Fruit fly (Drosophila melanogaster) whole organism, embryonic: ENCODE data around the gene CG14694.

Source experiments
- ATbp ChIP-seq: fragments of 200-800 bp; sonication (Bioruptor generic); optimal IDR thresholded peaks from 2 replicates; lab custom pipeline; 2017; ENCODE audit warnings: missing biosample characterization, mild to moderate bottlenecking, missing genetic modification characterization, missing genetic modification reagents
- Abd-B ChIP-seq: fragments of 200-800 bp; sonication (Bioruptor generic); optimal IDR thresholded peaks from 2 replicates; lab custom pipeline; 2018; ENCODE audit warnings: missing biosample characterization, mild to moderate bottlenecking, missing genetic modification characterization, moderate library complexity
- CG10979 ChIP-seq: fragments of 200-800 bp; sonication (Bioruptor generic); optimal IDR thresholded peaks from 2 replicates; lab custom pipeline; 2018; ENCODE audit warnings: missing biosample characterization, mild to moderate bottlenecking, missing genetic modification characterization, moderate library complexity
- CG11247 ChIP-seq: fragments of 200-800 bp; sonication (Bioruptor generic); IDR thresholded peaks from 2 replicates; pipeline ENCODE4 v1.3.6; 2022; ENCODE audit warnings: missing biosample characterization, missing genetic modification characterization
- CG11695 ChIP-seq: fragments of 200-800 bp; sonication (Bioruptor generic); IDR thresholded peaks from 3 replicates; pipeline ENCODE4 v1.3.6; 2022; ENCODE audit warnings: missing biosample characterization, missing genetic modification characterization
- CG1233 ChIP-seq: fragments of 200-800 bp; sonication (Bioruptor generic); optimal IDR thresholded peaks from 4 replicates; lab custom pipeline; 2018; ENCODE audit warnings: missing biosample characterization, mild to moderate bottlenecking, missing genetic modification characterization
- CG14014 ChIP-seq: fragments of 200-800 bp; sonication (Bioruptor generic); IDR thresholded peaks from 2 replicates; pipeline ENCODE4 v1.3.6; 2022; ENCODE audit warnings: missing biosample characterization, missing genetic modification characterization
- CG16813 ChIP-seq: fragments of 200-800 bp; sonication (Bioruptor generic); IDR thresholded peaks from 3 replicates; pipeline ENCODE4 v1.3.6; 2022; ENCODE audit warnings: missing biosample characterization, missing genetic modification characterization; ENCODE audit not compliant: partially characterized antibody
- CG16815 ChIP-seq: fragments of 200-800 bp; sonication (Bioruptor generic); optimal IDR thresholded peaks from 3 replicates; lab custom pipeline; 2017; ENCODE audit warnings: missing biosample characterization, mild to moderate bottlenecking, missing genetic modification characterization
- CG17359 ChIP-seq: fragments of 200-800 bp; sonication (Bioruptor generic); optimal IDR thresholded peaks from 3 replicates; lab custom pipeline; 2018; ENCODE audit warnings: missing biosample characterization, mild to moderate bottlenecking, missing genetic modification characterization, moderate library complexity
- CG1832 ChIP-seq: fragments of 200-800 bp; sonication (Bioruptor generic); optimal IDR thresholded peaks from 2 replicates; lab custom pipeline; 2017; ENCODE audit warnings: missing biosample characterization, mild to moderate bottlenecking, missing genetic modification characterization, inconsistent platforms
- CG31441 ChIP-seq: fragments of 200-800 bp; sonication (Bioruptor generic); IDR thresholded peaks from 2 replicates; pipeline ENCODE4 v1.3.6; 2022; ENCODE audit warnings: missing biosample characterization, missing genetic modification characterization
- CG32772 ChIP-seq: fragments of 200-800 bp; sonication (Bioruptor generic); IDR thresholded peaks from 2 replicates; pipeline ENCODE4 v1.3.6; 2022; ENCODE audit warnings: missing biosample characterization, missing genetic modification characterization
- CG34422 ChIP-seq: fragments of 200-800 bp; sonication (Bioruptor generic); IDR thresholded peaks from 3 replicates; pipeline ENCODE4 v1.3.6; 2022; ENCODE audit warnings: missing biosample characterization, missing genetic modification characterization
- CG4360 ChIP-seq: fragments of 200-800 bp; sonication (Bioruptor generic); IDR thresholded peaks from 2 replicates; pipeline ENCODE4 v1.3.6; 2022; ENCODE audit warnings: missing biosample characterization, missing genetic modification characterization
- CG4424 ChIP-seq: fragments of 200-800 bp; sonication (Bioruptor generic); optimal IDR thresholded peaks from 3 replicates; lab custom pipeline; 2016; ENCODE audit warnings: missing biosample characterization, missing genetic modification characterization
- CG6689 ChIP-seq: fragments of 200-800 bp; sonication (Bioruptor generic); IDR thresholded peaks from 2 replicates; pipeline ENCODE4 v1.3.6; 2022; ENCODE audit warnings: missing biosample characterization, missing genetic modification characterization
- CG7372 ChIP-seq: fragments of 200-800 bp; sonication (Bioruptor generic); IDR thresholded peaks from 2 replicates; pipeline ENCODE4 v1.3.6; 2022; ENCODE audit warnings: missing biosample characterization, missing genetic modification characterization
- CG7556 ChIP-seq: fragments of 200-800 bp; sonication (Bioruptor generic); optimal IDR thresholded peaks from 2 replicates; lab custom pipeline; 2017; ENCODE audit warnings: missing biosample characterization, mild to moderate bottlenecking, missing genetic modification characterization
- CG7963 ChIP-seq: fragments of 200-800 bp; sonication (Bioruptor generic); IDR thresholded peaks from 3 replicates; pipeline ENCODE4 v1.3.6; 2022; ENCODE audit warnings: missing biosample characterization, missing genetic modification characterization; ENCODE audit not compliant: partially characterized antibody
- CG8290 ChIP-seq, 3 experiments: fragments of 200-800 bp; sonication (Bioruptor generic); optimal IDR thresholded peaks; 2 replicates each; lab custom pipeline; 2016 to 2019; ENCODE audit warnings: missing biosample characterization in 3 of 3, missing genetic modification characterization in 3 of 3, mild to moderate bottlenecking in 2 of 3, moderate library complexity in 1 of 3
- CG9437 ChIP-seq: fragments of 200-800 bp; sonication (Bioruptor generic); optimal IDR thresholded peaks from 2 replicates; lab custom pipeline; 2018; ENCODE audit warnings: missing biosample characterization, mild to moderate bottlenecking, missing genetic modification characterization
- CkIIα-i1 ChIP-seq: fragments of 200-800 bp; sonication (Bioruptor generic); IDR thresholded peaks from 2 replicates; pipeline ENCODE4 v1.3.6; 2022; ENCODE audit warnings: missing biosample characterization, missing genetic modification characterization
- CoRest ChIP-seq: fragments of 200-800 bp; sonication (Bioruptor generic); optimal IDR thresholded peaks from 3 replicates; lab custom pipeline; 2018; ENCODE audit warnings: missing biosample characterization, mild to moderate bottlenecking, missing genetic modification characterization, moderate library complexity
- Dip3 ChIP-seq: fragments of 200-800 bp; sonication (Bioruptor generic); optimal IDR thresholded peaks from 3 replicates; lab custom pipeline; 2016; ENCODE audit warnings: missing biosample characterization, missing genetic modification characterization
- Dref ChIP-seq: fragments of 200-800 bp; sonication (Bioruptor generic); IDR thresholded peaks from 2 replicates; pipeline ENCODE4 v1.3.6; 2022; ENCODE audit warnings: missing biosample characterization, missing genetic modification characterization
- MESR4 ChIP-seq: fragments of 200-800 bp; sonication (Bioruptor generic); optimal IDR thresholded peaks from 2 replicates; lab custom pipeline; 2018; ENCODE audit warnings: missing biosample characterization, mild to moderate bottlenecking, missing genetic modification characterization, moderate library complexity
- Med ChIP-seq: fragments of 200-800 bp; sonication (Bioruptor generic); peaks from one replicate; lab custom pipeline; 2016; ENCODE audit warnings: missing biosample characterization, missing genetic modification characterization, mild to moderate bottlenecking, inconsistent platforms, moderate library complexity
- NK7.1 ChIP-seq: fragments of 200-800 bp; sonication (Bioruptor generic); optimal IDR thresholded peaks from 3 replicates; lab custom pipeline; 2016; ENCODE audit warnings: missing biosample characterization, missing genetic modification characterization
- Nf-YA ChIP-seq: fragments of 200-800 bp; sonication (Bioruptor generic); IDR thresholded peaks from 2 replicates; pipeline ENCODE4 v1.3.6; 2022; ENCODE audit warnings: missing biosample characterization, missing genetic modification characterization
- ase ChIP-seq: fragments of 200-800 bp; sonication (Bioruptor generic); IDR thresholded peaks from 3 replicates; pipeline ENCODE4 v1.3.6; 2022; ENCODE audit warnings: missing biosample characterization, missing genetic modification characterization
- az2 ChIP-seq: fragments of 200-800 bp; sonication (Bioruptor generic); optimal IDR thresholded peaks from 3 replicates; lab custom pipeline; 2016; ENCODE audit warnings: missing biosample characterization, missing genetic modification characterization
- bbx ChIP-seq: fragments of 200-800 bp; sonication (Bioruptor generic); IDR thresholded peaks from 2 replicates; pipeline ENCODE4 v1.3.6; 2022; ENCODE audit warnings: missing biosample characterization, missing genetic modification characterization; ENCODE audit not compliant: partially characterized antibody
- chif ChIP-seq, 2 experiments: fragments of 200-800 bp; sonication (Bioruptor generic); optimal IDR thresholded peaks; 3 replicates each; lab custom pipeline; 2016; ENCODE audit warnings: missing biosample characterization in 2 of 2, missing genetic modification characterization in 2 of 2
- crc ChIP-seq: fragments of 200-800 bp; sonication (Bioruptor generic); optimal IDR thresholded peaks from 2 replicates; lab custom pipeline; 2016; ENCODE audit warnings: missing biosample characterization, missing genetic modification characterization
- crol ChIP-seq: fragments of 200-800 bp; sonication (Bioruptor generic); IDR thresholded peaks from 2 replicates; pipeline ENCODE4 v1.3.6; 2022; ENCODE audit warnings: missing biosample characterization, missing genetic modification characterization
- dysf ChIP-seq: fragments of 200-800 bp; sonication (Bioruptor generic); IDR thresholded peaks from 3 replicates; pipeline ENCODE4 v1.3.6; 2022; ENCODE audit warnings: missing biosample characterization, missing genetic modification characterization
- eve ChIP-seq, 2 experiments: fragments of >200 bp; optimal IDR thresholded peaks; 2 replicates each; lab custom pipeline; 2017; ENCODE audit warnings: missing biosample characterization in 2 of 2, missing genetic modification characterization in 2 of 2
- lmd ChIP-seq: fragments of 200-800 bp; sonication (Bioruptor generic); IDR thresholded peaks from 2 replicates; pipeline ENCODE4 v1.3.6; 2022; ENCODE audit warnings: missing biosample characterization, missing genetic modification characterization
- maf-S ChIP-seq: fragments of 200-800 bp; sonication (Bioruptor generic); optimal IDR thresholded peaks from 2 replicates; lab custom pipeline; 2016; ENCODE audit warnings: missing biosample characterization, missing genetic modification characterization
- nom ChIP-seq: fragments of 200-800 bp; sonication (Bioruptor generic); optimal IDR thresholded peaks from 2 replicates; lab custom pipeline; 2017; ENCODE audit warnings: missing biosample characterization, missing genetic modification characterization, mild to moderate bottlenecking, moderate library complexity, missing genetic modification reagents
- odd ChIP-seq: fragments of 200-800 bp; sonication (Bioruptor generic); optimal IDR thresholded peaks from 2 replicates; lab custom pipeline; 2017; ENCODE audit warnings: missing biosample characterization, mild to moderate bottlenecking, missing genetic modification characterization
- peb ChIP-seq: fragments of 200-800 bp; sonication (Bioruptor generic); IDR thresholded peaks from 2 replicates; pipeline ENCODE4 v1.3.6; 2022; ENCODE audit warnings: missing biosample characterization, missing genetic modification characterization
- pros ChIP-seq: fragments of 200-800 bp; sonication (Bioruptor generic); optimal IDR thresholded peaks from 3 replicates; lab custom pipeline; 2019; ENCODE audit warnings: missing biosample characterization, mild to moderate bottlenecking, missing genetic modification characterization, moderate library complexity
- run ChIP-seq: fragments of 200-800 bp; sonication (Bioruptor generic); optimal IDR thresholded peaks from 3 replicates; lab custom pipeline; 2018; ENCODE audit warnings: missing biosample characterization, mild to moderate bottlenecking, missing genetic modification characterization
- sens ChIP-seq: fragments of 200-800 bp; sonication (Bioruptor generic); peaks from one replicate; lab custom pipeline; 2016; ENCODE audit warnings: missing biosample characterization, missing genetic modification characterization
- sens-2 ChIP-seq: fragments of 200-800 bp; sonication (Bioruptor generic); IDR thresholded peaks from 2 replicates; pipeline ENCODE4 v1.3.6; 2022; ENCODE audit warnings: missing biosample characterization, missing genetic modification characterization
- sob ChIP-seq: fragments of 200-800 bp; sonication (Bioruptor generic); IDR thresholded peaks from 2 replicates; pipeline ENCODE4 v1.3.6; 2022; ENCODE audit warnings: missing biosample characterization, missing genetic modification characterization
- vnd ChIP-seq: fragments of 200-800 bp; sonication (Bioruptor generic); IDR thresholded peaks from 3 replicates; pipeline ENCODE4 v1.3.6; 2022; ENCODE audit warnings: missing biosample characterization, missing genetic modification characterization; ENCODE audit not compliant: partially characterized antibody
- zfh1 ChIP-seq: fragments of 200-800 bp; sonication (Bioruptor generic); IDR thresholded peaks from 3 replicates; pipeline ENCODE4 v1.3.6; 2022; ENCODE audit warnings: missing biosample characterization, missing genetic modification characterization

The CG14694 gene

dm6 chr3R:10832526-10833165, 27.0 kb downstream of the CG14694 start (continued):
- TF ChIP-seq bbx (GFP tag; lab: Robert Waterston, UW) (no peak), CG1233 (GFP tag; lab: Kevin White, UChicago) (no peak), MESR4 (GFP tag; lab: Kevin White, UChicago) (no peak), eve (GFP tag; optimal IDR thresholded peaks at IDR 0.05; lab: Kevin White, UChicago) (no peak), Dip3 (no peak), maf-S (GFP tag; lab: Kevin White, UChicago) (no peak), vnd (no peak), zfh1 (GFP tag; lab: Robert Waterston, UW) (peak; percentile 55; the same call in 1 of the 3 replicates), CG11247 (GFP tag; lab: Robert Waterston, UW) (no peak), Nf-YA (GFP tag; lab: Robert Waterston, UW) (no peak), run (no peak), CG34422 (GFP tag; lab: Robert Waterston, UW) (0 out of 3 replicates have a peak, but pooled peaks have one; percentile 16), CG7556 (GFP tag; lab: Kevin White, UChicago) (no peak), CoRest (tag; lab: Kevin White, UChicago) (no peak), ATbp (GFP tag; lab: Kevin White, UChicago) (peak; percentile 1), NK7.1 (GFP tag; lab: Kevin White, UChicago) (no peak), pros (GFP tag; lab: Kevin White, UChicago) (no peak), sens (GFP tag; lab: Kevin White, UChicago) (peak; percentile 45), dysf (GFP tag; lab: Robert Waterston, UW) (0 out of 3 replicates have a peak, but pooled peaks have one; percentile 40), CG9437 (GFP tag; lab: Kevin White, UChicago) (no peak), lmd (GFP tag; lab: Robert Waterston, UW) (peak; percentile 24; the same call in 1 of the 2 replicates), CG8290 (GFP tag; optimal IDR thresholded peaks at IDR 0.05; lab: Kevin White, UChicago) (no peak), CG8290 (tag; optimal IDR thresholded peaks at IDR 0.05; lab: Kevin White, UChicago) (no peak), CG4360 (GFP tag; lab: Robert Waterston, UW) (no peak), ase (GFP tag; lab: Robert Waterston, UW) (0 out of 3 replicates have a peak, but pooled peaks have one; percentile 17), CG6689 (GFP tag; lab: Robert Waterston, UW) (peak; percentile 32; the same call in 1 of the 2 replicates), CG31441 (GFP tag; lab: Robert Waterston, UW) (peak; percentile 42; the same call in 1 of the 2 replicates), nom (peak; percentile 79), odd (GFP tag; lab: Kevin White, UChicago) (no peak), CG4424 (GFP tag; lab: Kevin White, UChicago) (peak; percentile 32), crol (GFP tag; lab: Robert Waterston, UW) (no peak), Med (GFP tag; lab: Kevin White, UChicago) (peak; percentile 59), CG7963 (GFP tag; lab: Robert Waterston, UW) (no peak), CG11695 (GFP tag; lab: Robert Waterston, UW) (no peak), CG10979 (peak; percentile 27), sens-2 (no peak), Dref (GFP tag; lab: Robert Waterston, UW) (no peak), CG16815 (GFP tag; lab: Kevin White, UChicago) (no peak), az2 (no peak), CG7372 (no peak), Abd-B (GFP tag; lab: Kevin White, UChicago) (peak; percentile 8), crc (GFP tag; lab: Kevin White, UChicago) (no peak), sob (no peak), CG32772 (GFP tag; lab: Robert Waterston, UW) (no peak), CG16813 (GFP tag; lab: Robert Waterston, UW) (no peak), CG17359 (tag; lab: Kevin White, UChicago) (peak; percentile 8), CG14014 (GFP tag; lab: Robert Waterston, UW) (no peak), peb (GFP tag; lab: Robert Waterston, UW) (no peak), CkIIα-i1 (GFP tag; lab: Robert Waterston, UW) (no peak), CG1832 (GFP tag; lab: Kevin White, UChicago) (no peak), chif (GFP tag; optimal IDR thresholded peaks at IDR 0.05; lab: Kevin White, UChicago) (peak in 1 of 2 experiments; percentile 10)
